Fruit fly (Drosophila melanogaster): ENCODE results near the gene CG14857.

CG14857 gene

DNA sequence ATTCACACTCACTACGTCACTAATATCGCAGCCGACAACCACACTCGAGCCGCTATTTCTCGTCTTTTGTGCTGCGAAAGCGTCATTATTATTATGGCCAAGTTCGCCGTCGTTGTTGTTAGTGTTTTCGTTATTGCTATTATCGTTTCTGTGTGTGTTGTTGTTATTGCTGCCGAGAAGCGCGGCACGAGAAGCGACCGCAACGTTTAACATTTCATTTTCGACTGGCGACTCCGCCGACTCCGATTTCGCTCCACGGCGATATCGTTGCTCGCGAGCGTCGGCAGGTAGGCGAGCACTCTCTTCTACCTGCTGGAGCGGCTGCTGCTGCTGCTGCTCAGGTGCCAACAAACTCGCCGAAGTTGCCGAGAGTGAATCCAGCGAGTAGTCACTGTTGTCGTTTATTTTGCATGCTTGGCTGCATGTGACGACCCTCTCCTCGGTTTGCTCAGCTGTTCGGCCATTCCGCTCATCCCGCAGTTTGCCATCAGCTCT is 16.2 kb downstream of the CG14857 start (continued):
- TF ChIP-seq CG6765 (GFP tag; optimal IDR thresholded peaks at IDR 0.05): no peak
- no peak for TF ChIP-seq CG4328 (GFP tag; optimal IDR thresholded peaks at IDR 0.05)
- no peak for TF ChIP-seq Fer3 (tag; optimal IDR thresholded peaks at IDR 0.05)
- no peak; the same call in 1 of the 2 replicates for TF ChIP-seq E2f2 (GFP tag; IDR thresholded peaks at IDR 0.05)
- no peak for TF ChIP-seq Bteb2 (GFP tag; optimal IDR thresholded peaks at IDR 0.05)
- no peak for TF ChIP-seq gcm2 (GFP tag; optimal IDR thresholded peaks at IDR 0.05)
- TF ChIP-seq Myb (GFP tag; optimal IDR thresholded peaks at IDR 0.05): no peak
- no peak for TF ChIP-seq ab (GFP tag; optimal IDR thresholded peaks at IDR 0.05)
- TF ChIP-seq pho (GFP tag; optimal IDR thresholded peaks at IDR 0.05): no peak
- peak; percentile 18 for TF ChIP-seq CG13296 (GFP tag; optimal IDR thresholded peaks at IDR 0.05)
- TF ChIP-seq dm (GFP tag; optimal IDR thresholded peaks at IDR 0.05): no peak
- TF ChIP-seq CG14965 (GFP tag; optimal IDR thresholded peaks at IDR 0.05; ENCODE audit: borderline replicate concordance): no peak
- no peak for TF ChIP-seq bab2 (GFP tag; optimal IDR thresholded peaks at IDR 0.05)
- TF ChIP-seq unpg (GFP tag; optimal IDR thresholded peaks at IDR 0.05): no peak
- TF ChIP-seq Fer1 (GFP tag; optimal IDR thresholded peaks at IDR 0.05): peak; percentile 55
- TF ChIP-seq CG3407 (GFP tag; optimal IDR thresholded peaks at IDR 0.05): no peak
- no peak for TF ChIP-seq kay (GFP tag; optimal IDR thresholded peaks at IDR 0.05)
- peak; percentile 64; the same call in 1 of the 3 replicates for TF ChIP-seq ci (GFP tag; IDR thresholded peaks at IDR 0.05)
- TF ChIP-seq CG10654 (GFP tag; optimal IDR thresholded peaks at IDR 0.05): no peak
- TF ChIP-seq CG9876 (GFP tag; optimal IDR thresholded peaks at IDR 0.05): no peak
- no peak for TF ChIP-seq btn (GFP tag; optimal IDR thresholded peaks at IDR 0.05)
- no peak for TF ChIP-seq wek (GFP tag; optimal IDR thresholded peaks at IDR 0.05)
- no peak for TF ChIP-seq Hand (GFP tag; optimal IDR thresholded peaks at IDR 0.05)
- no peak for TF ChIP-seq Meics (GFP tag; optimal IDR thresholded peaks at IDR 0.05)
- TF ChIP-seq CG12659 (GFP tag; optimal IDR thresholded peaks at IDR 0.05): no peak
- TF ChIP-seq NfI (GFP tag; optimal IDR thresholded peaks at IDR 0.05): no peak
- no peak for TF ChIP-seq klu (GFP tag; IDR thresholded peaks at IDR 0.05)
- TF ChIP-seq CG1792 (GFP tag; optimal IDR thresholded peaks at IDR 0.05): no peak
- TF ChIP-seq CG2889 (GFP tag; IDR thresholded peaks at IDR 0.05): no peak
- no peak for TF ChIP-seq CG6254 (GFP tag; optimal IDR thresholded peaks at IDR 0.05)
- peak; percentile 9 for TF ChIP-seq cg (GFP tag; optimal IDR thresholded peaks at IDR 0.05)
- peak; percentile 46 for TF ChIP-seq sna (GFP tag; IDR thresholded peaks at IDR 0.05; ENCODE audit: partially characterized antibody)
- no peak for TF ChIP-seq ranshi (GFP tag; IDR thresholded peaks at IDR 0.05)
- TF ChIP-seq Atf3 (GFP tag; optimal IDR thresholded peaks at IDR 0.05): no peak
- TF ChIP-seq CG18011 (GFP tag; optimal IDR thresholded peaks at IDR 0.05): no peak
- no peak for TF ChIP-seq CG16815 (GFP tag; optimal IDR thresholded peaks at IDR 0.05)
- no peak for TF ChIP-seq CG6689 (GFP tag; IDR thresholded peaks at IDR 0.05)
- peak; percentile 47; the same call in 1 of the 2 replicates for TF ChIP-seq chm (GFP tag; IDR thresholded peaks at IDR 0.05)
- no peak for TF ChIP-seq pita (GFP tag; optimal IDR thresholded peaks at IDR 0.05)
- no peak for TF ChIP-seq zfh2 (GFP tag; optimal IDR thresholded peaks at IDR 0.05)

DNA sequence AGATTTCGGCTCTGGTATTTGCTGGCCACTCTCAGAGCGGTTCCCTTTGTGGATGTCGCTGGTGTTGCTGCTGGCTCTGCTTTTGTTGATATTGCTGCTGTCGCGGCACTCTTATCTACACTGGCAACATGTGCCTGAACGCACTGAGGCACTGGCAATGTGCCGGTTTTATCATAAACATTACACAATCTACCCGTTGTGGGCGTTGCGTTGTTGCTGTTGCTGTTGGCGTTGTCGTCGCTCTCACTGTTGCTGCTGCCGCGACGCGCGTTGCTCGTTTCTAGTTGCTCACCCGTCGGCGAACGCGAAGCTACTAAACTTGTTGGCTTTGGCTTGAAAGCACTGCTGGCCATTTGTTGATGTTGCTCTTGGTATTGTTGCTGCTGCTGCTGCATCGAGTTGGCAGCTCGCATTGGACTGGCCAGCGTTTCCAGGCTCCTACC is 18.2 kb downstream of the CG14857 start:
- TF ChIP-seq zfh1 (GFP tag; IDR thresholded peaks at IDR 0.05) (0 out of 3 replicates have a peak, but pooled peaks have one; percentile 43), CG15514 (GFP tag; optimal IDR thresholded peaks at IDR 0.05) (peak; percentile 16), ranshi (GFP tag; IDR thresholded peaks at IDR 0.05) (peak; percentile 7; the same call in 1 of the 2 replicates), caup (GFP tag; optimal IDR thresholded peaks at IDR 0.05; ENCODE audit: severe bottlenecking) (peak; percentile 25), zen2 (GFP tag; IDR thresholded peaks at IDR 0.05; ENCODE audit: partially characterized antibody) (0 out of 3 replicates have a peak, but pooled peaks have one; percentile 4), Fer1 (GFP tag; optimal IDR thresholded peaks at IDR 0.05) (peak; percentile 55), ro (GFP tag; IDR thresholded peaks at IDR 0.05) (no peak), ssp (GFP tag; IDR thresholded peaks at IDR 0.05) (no peak), CG2678 (tag; optimal IDR thresholded peaks at IDR 0.05) (peak; percentile 17), rib (GFP tag; IDR thresholded peaks at IDR 0.05) (peak; percentile 20; the same call in 1 of the 2 replicates), CG10959 (GFP tag; IDR thresholded peaks at IDR 0.05) (no peak), Sox100B (GFP tag; optimal IDR thresholded peaks at IDR 0.05) (no peak), CG14965 (GFP tag; optimal IDR thresholded peaks at IDR 0.05; ENCODE audit: borderline replicate concordance) (no peak), cad (GFP tag; optimal IDR thresholded peaks at IDR 0.05) (no peak), exex (tag; optimal IDR thresholded peaks at IDR 0.05) (no peak)

Data from whole organism, embryonic.